Worm (Caenorhabditis elegans): ENCODE measurements around the gene F56D2.2.

Gene F56D2.2

DNA sequence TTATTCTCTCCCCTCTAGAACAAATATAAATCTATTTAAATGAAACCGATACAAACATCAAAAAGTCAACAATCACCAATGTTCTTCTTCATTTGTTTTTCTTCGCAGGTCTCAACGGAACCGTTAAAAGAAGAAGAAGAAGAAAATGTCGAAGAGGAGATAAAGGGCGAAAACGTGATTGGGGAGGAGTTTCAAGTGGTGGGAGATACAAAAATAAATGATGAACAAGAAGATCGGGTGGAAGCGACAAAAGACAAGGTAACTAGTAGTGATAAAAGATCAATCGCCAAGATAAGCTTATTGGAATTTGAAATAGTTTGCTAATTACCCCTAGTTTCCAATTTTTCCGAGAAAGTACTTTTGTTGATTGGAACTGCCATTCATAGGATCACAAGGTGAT is 36.9 kb upstream of the F56D2.2 start:
- no peak for TF ChIP-seq T07F8.4 (tag; optimal IDR thresholded peaks at IDR 0.05)
- no peak for TF ChIP-seq atf-7 (tag; optimal IDR thresholded peaks at IDR 0.05)
- TF ChIP-seq zfh-2 (GFP tag; conservative IDR thresholded peaks at IDR 0.05) = no peak
- TF ChIP-seq lin-26 (GFP tag; IDR thresholded peaks at IDR 0.05) = no peak
- TF ChIP-seq rpc-1 (optimal IDR thresholded peaks at IDR 0.05) = no peak
- no peak for TF ChIP-seq rpc-1 (tag; optimal IDR thresholded peaks at IDR 0.05)
- no peak for TF ChIP-seq tbx-9 (tag; optimal IDR thresholded peaks at IDR 0.05; ENCODE audit: borderline replicate concordance)
- no peak for TF ChIP-seq F37B4.10 (GFP tag; IDR thresholded peaks at IDR 0.05)
- no peak for TF ChIP-seq fkh-3 (tag; optimal IDR thresholded peaks at IDR 0.05)
- no peak for TF ChIP-seq F55B11.4 (tag; optimal IDR thresholded peaks at IDR 0.05; ENCODE audit: borderline replicate concordance, insufficient read depth)

DNA sequence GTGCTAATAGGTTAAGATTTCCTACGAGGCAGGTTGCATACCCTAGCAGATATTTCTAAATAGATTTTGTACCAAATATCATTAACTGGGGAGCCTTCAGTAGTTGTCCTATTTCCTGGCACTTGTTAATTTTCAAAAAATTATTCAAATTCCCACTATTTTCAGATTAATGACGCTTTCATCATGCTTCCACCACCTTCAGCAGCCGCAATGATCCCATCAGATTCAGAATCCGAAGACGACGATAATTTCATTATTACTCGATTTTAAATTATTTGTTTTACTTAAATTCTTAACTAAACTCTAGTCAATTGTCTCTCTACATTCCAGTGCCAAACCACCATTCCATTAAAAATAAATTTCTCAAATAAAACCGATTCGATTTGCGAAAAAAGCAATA is 36.2 kb upstream of the F56D2.2 start:
- TF ChIP-seq ets-4 (GFP tag; optimal IDR thresholded peaks at IDR 0.05) = no peak
- TF ChIP-seq mes-4 (tag; optimal IDR thresholded peaks at IDR 0.05) = no peak
- TF ChIP-seq tlf-1 (GFP tag; optimal IDR thresholded peaks at IDR 0.05) = peak; percentile 64
- TF ChIP-seq ekl-4 (GFP tag; IDR thresholded peaks at IDR 0.05) = peak; percentile 54; the same call in 1 of the 2 replicates
- no peak for TF ChIP-seq dox-1 (GFP tag; IDR thresholded peaks at IDR 0.05)
- TF ChIP-seq ZK185.1 (tag; optimal IDR thresholded peaks at IDR 0.05; ENCODE audit: poor library complexity, severe bottlenecking) = peak; percentile 47
- no peak for TF ChIP-seq mxl-1 (tag; optimal IDR thresholded peaks at IDR 0.05)
- no peak for TF ChIP-seq ztf-25 (GFP tag; IDR thresholded peaks at IDR 0.05)
- peak; percentile 39 for TF ChIP-seq repo-1 (tag; optimal IDR thresholded peaks at IDR 0.05)
- no peak for TF ChIP-seq unc-62 (GFP tag; optimal IDR thresholded peaks at IDR 0.05)
- TF ChIP-seq lin-54 (GFP tag; optimal IDR thresholded peaks at IDR 0.05) = no peak
- peak; percentile 82 for TF ChIP-seq ama-1 (optimal IDR thresholded peaks at IDR 0.05)
- no peak for TF ChIP-seq ama-1 (GFP tag; optimal IDR thresholded peaks at IDR 0.05)
- TF ChIP-seq ceh-79 (tag; optimal IDR thresholded peaks at IDR 0.05) = no peak
- no peak for TF ChIP-seq fkh-3 (tag; optimal IDR thresholded peaks at IDR 0.05)
- no peak for TF ChIP-seq hmg-1.2 (GFP tag; IDR thresholded peaks at IDR 0.05)
- no peak for TF ChIP-seq rec-8 (tag; optimal IDR thresholded peaks at IDR 0.05)
- no peak for TF ChIP-seq ztf-3 (GFP tag; optimal IDR thresholded peaks at IDR 0.05)
- TF ChIP-seq dpff-1 (tag; optimal IDR thresholded peaks at IDR 0.05) = no peak
- no peak for TF ChIP-seq ztf-26 (tag; optimal IDR thresholded peaks at IDR 0.05)
- TF ChIP-seq F52B5.7 (tag; optimal IDR thresholded peaks at IDR 0.05) = no peak
- no peak for TF ChIP-seq madf-6 (GFP tag; IDR thresholded peaks at IDR 0.05)
- no peak for TF ChIP-seq efl-1 (GFP tag; optimal IDR thresholded peaks at IDR 0.05)
- no peak for TF ChIP-seq lin-35 (GFP tag; optimal IDR thresholded peaks at IDR 0.05)
- no peak for TF ChIP-seq akir-1 (GFP tag; optimal IDR thresholded peaks at IDR 0.05)
- TF ChIP-seq aptf-3 (GFP tag; IDR thresholded peaks at IDR 0.05) = no peak
- 0 out of 2 replicates have a peak, but pooled peaks have one; percentile 28 for TF ChIP-seq lir-1 (GFP tag; conservative IDR thresholded peaks at IDR 0.05)
- TF ChIP-seq tbx-9 (tag; optimal IDR thresholded peaks at IDR 0.05; ENCODE audit: borderline replicate concordance) = no peak
- TF ChIP-seq F37B4.10 (GFP tag; IDR thresholded peaks at IDR 0.05) = no peak
- no peak for TF ChIP-seq K11D2.4 (GFP tag; IDR thresholded peaks at IDR 0.05)
- no peak for TF ChIP-seq dpl-1 (GFP tag; optimal IDR thresholded peaks at IDR 0.05)
- no peak for TF ChIP-seq F22D6.2 (tag; optimal IDR thresholded peaks at IDR 0.05)
- no peak for TF ChIP-seq B0019.2 (GFP tag; conservative IDR thresholded peaks at IDR 0.05)
- TF ChIP-seq mcd-1 (GFP tag; IDR thresholded peaks at IDR 0.05) = no peak
- TF ChIP-seq cebp-1 (GFP tag; IDR thresholded peaks at IDR 0.05) = 0 out of 2 replicates have a peak, but pooled peaks have one; percentile 34
- TF ChIP-seq cebp-1 (tag; optimal IDR thresholded peaks at IDR 0.05) = peak; percentile 72
- TF ChIP-seq ccch-3 (GFP tag; optimal IDR thresholded peaks at IDR 0.05) = no peak
- no peak for TF ChIP-seq F55B11.4 (tag; optimal IDR thresholded peaks at IDR 0.05; ENCODE audit: borderline replicate concordance, insufficient read depth)
- TF ChIP-seq nhr-80 (tag; optimal IDR thresholded peaks at IDR 0.05) = no peak
- TF ChIP-seq rcor-1 (GFP tag; IDR thresholded peaks at IDR 0.05) = no peak
- TF ChIP-seq attf-5 (GFP tag; optimal IDR thresholded peaks at IDR 0.05) = peak; percentile 8
- peak; percentile 29 for TF ChIP-seq lin-40 (tag; optimal IDR thresholded peaks at IDR 0.05)
- TF ChIP-seq egrh-3 (GFP tag; IDR thresholded peaks at IDR 0.05) = no peak

Measured in whole organism, young adult.